Worm (Caenorhabditis elegans): ENCODE results near the gene sprp-4.

Gene sprp-4

ce11 chrX:8811916-8812315, 41.5 kb downstream of the sprp-4 start, which contains the start of gene cnnm-2:
cnnm-2 (plus strand) TSS chrX:8812105.
- TF ChIP-seq swsn-7 (tag; optimal IDR thresholded peaks at IDR 0.05) (no peak), pqm-1 (tag; optimal IDR thresholded peaks at IDR 0.05) (peak; percentile 14), aha-1 (tag; optimal IDR thresholded peaks at IDR 0.05) (no peak), unc-130 (tag; optimal IDR thresholded peaks at IDR 0.05) (no peak), elt-2 (tag; optimal IDR thresholded peaks at IDR 0.05) (peak; percentile 65), C34B4.2 (tag; optimal IDR thresholded peaks at IDR 0.05) (no peak), C04F5.9 (tag; optimal IDR thresholded peaks at IDR 0.05) (no peak), fkh-10 (GFP tag; optimal IDR thresholded peaks at IDR 0.05) (no peak), nhr-47 (tag; optimal IDR thresholded peaks at IDR 0.05) (no peak), zag-1 (tag; optimal IDR thresholded peaks at IDR 0.05) (no peak), lin-35 (GFP tag; optimal IDR thresholded peaks at IDR 0.05) (peak in 1 of 2 experiments; percentile 30), fos-1 (tag; optimal IDR thresholded peaks at IDR 0.05) (no peak), isw-1 (GFP tag; IDR thresholded peaks at IDR 0.05) (no peak), snpc-4 (tag; optimal IDR thresholded peaks at IDR 0.05) (no peak), F16B12.6 (tag; optimal IDR thresholded peaks at IDR 0.05) (no peak)

- TF ChIP-seq swsn-7 (tag; optimal IDR thresholded peaks at IDR 0.05) (peak; percentile 87), fkh-10 (GFP tag; optimal IDR thresholded peaks at IDR 0.05) (peak; percentile 81), egl-13 (tag; optimal IDR thresholded peaks at IDR 0.05) (peak; percentile 89), nhr-71 (tag; optimal IDR thresholded peaks at IDR 0.05) (peak; percentile 92), nhr-90 (tag; optimal IDR thresholded peaks at IDR 0.05; ENCODE audit: poor library complexity) (peak; percentile 64), nhr-84 (tag; optimal IDR thresholded peaks at IDR 0.05) (no peak), unc-98 (GFP tag; IDR thresholded peaks at IDR 0.05) (no peak), snpc-4 (tag; optimal IDR thresholded peaks at IDR 0.05) (peak; percentile 62), ceh-82 (tag; optimal IDR thresholded peaks at IDR 0.05) (peak; percentile 74 to 91 (median 87)), ztf-11 (tag; optimal IDR thresholded peaks at IDR 0.05) (peak in 1 of 2 experiments; percentile 56), nhr-12 (tag; optimal IDR thresholded peaks at IDR 0.05) (no peak), lin-35 (GFP tag; optimal IDR thresholded peaks at IDR 0.05) (peak; percentile 63 to 81), zip-4 (GFP tag; optimal IDR thresholded peaks at IDR 0.05) (peak; percentile 32), fos-1 (tag; optimal IDR thresholded peaks at IDR 0.05) (peak; percentile 79), C16A3.4 (tag; optimal IDR thresholded peaks at IDR 0.05) (peak; percentile 75), ceh-90 (tag; optimal IDR thresholded peaks at IDR 0.05) (no peak), nhr-76 (tag; optimal IDR thresholded peaks at IDR 0.05) (peak; percentile 7), lin-15B (tag; optimal IDR thresholded peaks at IDR 0.05) (no peak), hpl-2 (GFP tag; optimal IDR thresholded peaks at IDR 0.05) (peak; percentile 27), rnt-1 (tag; optimal IDR thresholded peaks at IDR 0.05) (peak; percentile 71), ama-1 (optimal IDR thresholded peaks at IDR 0.05) (peak; percentile 21), dpl-1 (GFP tag; optimal IDR thresholded peaks at IDR 0.05) (peak; percentile 22 to 40 (median 29)), blmp-1 (tag; optimal IDR thresholded peaks at IDR 0.05) (peak; percentile 88), ztf-4 (tag; optimal IDR thresholded peaks at IDR 0.05) (peak; percentile 59), skn-1 (tag; optimal IDR thresholded peaks at IDR 0.05) (peak; percentile 76), nhr-28 (tag; optimal IDR thresholded peaks at IDR 0.05) (no peak), fkh-8 (tag; optimal IDR thresholded peaks at IDR 0.05) (peak; percentile 96), unc-130 (tag; optimal IDR thresholded peaks at IDR 0.05) (no peak), nhr-11 (tag; optimal IDR thresholded peaks at IDR 0.05) (peak; percentile 53), hlh-4 (tag; optimal IDR thresholded peaks at IDR 0.05) (no peak), sox-4 (tag; optimal IDR thresholded peaks at IDR 0.05) (peak; percentile 69), aha-1 (tag; optimal IDR thresholded peaks at IDR 0.05) (no peak), F16B12.6 (tag; optimal IDR thresholded peaks at IDR 0.05) (peak; percentile 44), C34B4.2 (tag; optimal IDR thresholded peaks at IDR 0.05) (no peak), nhr-47 (tag; optimal IDR thresholded peaks at IDR 0.05) (peak; percentile 91), lin-13 (GFP tag; optimal IDR thresholded peaks at IDR 0.05) (peak; percentile 63), nhr-237 (tag; optimal IDR thresholded peaks at IDR 0.05) (peak; percentile 66), mef-2 (tag; optimal IDR thresholded peaks at IDR 0.05) (peak; percentile 57), mab-9 (GFP tag; IDR thresholded peaks at IDR 0.05) (peak; percentile 69), nhr-20 (tag; optimal IDR thresholded peaks at IDR 0.05) (peak; percentile 86), C04F5.9 (tag; optimal IDR thresholded peaks at IDR 0.05) (no peak), zag-1 (tag; optimal IDR thresholded peaks at IDR 0.05) (no peak), xbp-1 (tag; optimal IDR thresholded peaks at IDR 0.05) (peak; percentile 78), tbx-2 (tag; optimal IDR thresholded peaks at IDR 0.05) (peak; percentile 85), pqm-1 (tag; optimal IDR thresholded peaks at IDR 0.05) (no peak), ceh-88 (GFP tag; IDR thresholded peaks at IDR 0.05) (peak; percentile 68; the same call in 1 of the 2 replicates), ceh-8 (GFP tag; optimal IDR thresholded peaks at IDR 0.05) (peak; percentile 13), tlp-1 (tag; optimal IDR thresholded peaks at IDR 0.05) (no peak)
Measured at ce11 chrX:8810908-8811307, 42.5 kb downstream of the sprp-4 start, which contains the start of gene R04E5.9. R04E5.9 (minus strand) TSS chrX:8811142.

All from whole organism, L1 larva.